Worm (Caenorhabditis elegans) whole organism, L3 larva: ENCODE measurements around the gene hsp-90.

ENCODE experiments used
- R02D3.7 ChIP-seq: fragments of 150-350 bp; optimal IDR thresholded peaks from 2 replicates; lab custom pipeline; 2014; ENCODE audit warnings: missing biosample characterization, missing genetic modification characterization
- ZK546.5 ChIP-seq: sonication (generic microtip); optimal IDR thresholded peaks from 2 replicates; lab custom pipeline; 2017; ENCODE audit warnings: missing biosample characterization, missing genetic modification characterization
- ceh-16 ChIP-seq: sonication (generic microtip); optimal IDR thresholded peaks from 2 replicates; lab custom pipeline; 2017; ENCODE audit warnings: missing biosample characterization, missing genetic modification characterization
- daf-12 ChIP-seq: fragments of 150-350 bp; optimal IDR thresholded peaks from 2 replicates; lab custom pipeline; 2014; ENCODE audit warnings: missing biosample characterization, missing genetic modification reagents, missing genetic modification characterization
- elt-3 ChIP-seq, 3 experiments: fragments of 150-350 bp in 1 of 3; sonication (generic microtip) in 2 of 3; optimal IDR thresholded peaks; 2 replicates in 2 of 3; 4 replicates in 1 of 3; lab custom pipeline; 2014 to 2017; ENCODE audit warnings: missing biosample characterization in 3 of 3, missing genetic modification characterization in 3 of 3
- hmg-11 ChIP-seq: sonication (generic microtip); optimal IDR thresholded peaks from 2 replicates; lab custom pipeline; 2016; ENCODE audit warnings: missing genetic modification characterization, missing compliant biosample characterization
- lin-15B ChIP-seq: fragments of 150-350 bp; optimal IDR thresholded peaks from 2 replicates; lab custom pipeline; 2014; ENCODE audit warnings: missing biosample characterization, missing genetic modification characterization
- lin-39 ChIP-seq: fragments of 150-350 bp; optimal IDR thresholded peaks from 2 replicates; lab custom pipeline; 2018; ENCODE audit warnings: missing biosample characterization, missing genetic modification reagents, missing genetic modification characterization
- lsy-12 ChIP-seq: sonication (generic microtip); optimal IDR thresholded peaks from 2 replicates; lab custom pipeline; 2016; ENCODE audit warnings: mild to moderate bottlenecking, missing genetic modification characterization, missing compliant biosample characterization
- nhr-23 ChIP-seq: fragments of 150-350 bp; optimal IDR thresholded peaks from 2 replicates; lab custom pipeline; 2014; ENCODE audit warnings: missing biosample characterization, missing genetic modification reagents, missing genetic modification characterization
- pha-4 ChIP-seq: fragments of 150-350 bp; optimal IDR thresholded peaks from 2 replicates; lab custom pipeline; 2014; ENCODE audit warnings: missing biosample characterization, missing genetic modification reagents, missing genetic modification characterization
- pqm-1 ChIP-seq: fragments of 150-350 bp; optimal IDR thresholded peaks from 2 replicates; lab custom pipeline; 2017; ENCODE audit warnings: missing biosample characterization, missing genetic modification characterization, inconsistent platforms
- snpc-4 ChIP-seq: fragments of 150-350 bp; optimal IDR thresholded peaks from 2 replicates; lab custom pipeline; 2014; ENCODE audit warnings: missing biosample characterization, missing genetic modification characterization
- tbx-2 ChIP-seq: sonication (generic microtip); optimal IDR thresholded peaks from 2 replicates; lab custom pipeline; 2016; ENCODE audit warnings: mild to moderate bottlenecking, missing genetic modification characterization, missing compliant biosample characterization
- unc-62 ChIP-seq: fragments of 150-350 bp; sonication (generic microtip); optimal IDR thresholded peaks from 4 replicates; lab custom pipeline; 2014; ENCODE audit warnings: missing biosample characterization, missing genetic modification reagents, missing genetic modification characterization
- ztf-11 ChIP-seq: fragments of 150-350 bp; optimal IDR thresholded peaks from 2 replicates; lab custom pipeline; 2014; ENCODE audit warnings: missing biosample characterization, missing genetic modification characterization
- ztf-4 ChIP-seq: fragments of 150-350 bp; optimal IDR thresholded peaks from 2 replicates; lab custom pipeline; 2014; ENCODE audit warnings: missing biosample characterization, missing genetic modification characterization

The hsp-90 gene

DNA sequence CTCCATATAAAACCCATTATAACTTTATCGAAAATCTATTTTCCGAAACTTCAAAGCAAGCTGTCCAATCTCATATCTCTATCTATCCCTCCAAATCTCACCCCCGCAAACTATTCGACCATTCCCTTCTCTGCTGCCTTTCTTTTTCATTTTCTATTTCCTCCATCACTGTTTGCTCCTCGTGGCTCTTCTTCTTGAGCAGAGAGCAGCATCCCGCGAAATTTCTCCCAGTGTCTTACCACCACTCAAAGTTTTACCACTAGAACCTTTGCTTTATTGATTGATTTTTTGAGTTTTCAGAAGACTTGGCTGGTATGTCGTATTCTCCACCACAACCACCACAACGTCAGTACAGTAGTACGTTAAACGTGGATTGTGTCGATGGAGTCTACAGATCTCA is 44.6 kb downstream of the hsp-90 start, which contains the start of gene oig-3:
oig-3 (plus strand) TSS at position 301 of the 400 bp plus-strand sequence.
- no peak for TF ChIP-seq tbx-2
- TF ChIP-seq hmg-11, result no peak
- TF ChIP-seq elt-3 (tag; optimal IDR thresholded peaks at IDR 0.05; lab: Kevin White, UChicago), result no peak
- no peak for TF ChIP-seq pha-4 (tag; lab: Kevin White, UChicago)
- no peak for TF ChIP-seq ZK546.5 (tag; lab: Kevin White, UChicago)
- no peak for TF ChIP-seq pqm-1 (tag; lab: Kevin White, UChicago)
- no peak for TF ChIP-seq nhr-23 (tag; lab: Kevin White, UChicago)
- TF ChIP-seq lin-39 (tag; lab: Kevin White, UChicago), result no peak
- TF ChIP-seq ztf-11, result no peak
- TF ChIP-seq ceh-16 (tag; lab: Kevin White, UChicago), result no peak

DNA sequence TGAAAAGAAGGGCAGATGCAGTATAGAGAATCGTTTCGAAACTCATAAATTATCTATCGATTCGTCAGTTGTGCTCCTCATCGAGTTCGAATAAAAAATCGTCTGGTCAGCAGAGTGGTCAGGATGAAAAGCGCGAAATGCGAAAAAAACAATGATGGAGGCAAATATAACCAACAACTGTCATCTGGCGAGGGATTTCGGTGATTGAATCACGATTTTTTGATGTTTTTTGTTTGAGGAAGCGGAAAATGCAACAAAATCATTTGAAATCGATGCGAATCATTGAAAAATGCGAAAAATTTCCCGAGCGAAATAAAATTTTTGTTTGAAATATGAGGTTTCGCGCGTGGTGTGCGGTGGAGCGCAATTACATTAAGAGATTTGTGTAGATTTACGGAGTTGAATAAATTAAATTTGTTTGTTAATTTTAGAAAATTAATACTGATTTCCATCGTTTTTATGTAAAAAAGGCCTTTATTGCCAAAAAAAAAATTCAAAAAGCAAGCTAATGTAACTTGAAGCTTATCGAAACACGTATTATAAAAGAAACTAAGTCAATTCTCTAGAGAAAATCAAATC is 49.6 kb downstream of the hsp-90 start, which contains the start of gene unc-61:
unc-61 (minus strand) TSS at position 51 of the 579 bp plus-strand sequence.
- TF ChIP-seq ztf-11, result no peak
- no peak for TF ChIP-seq lsy-12 (tag; lab: Kevin White, UChicago)
- TF ChIP-seq pha-4 (tag; lab: Kevin White, UChicago), result peak; percentile 35
- no peak for TF ChIP-seq unc-62
- TF ChIP-seq lin-15B (tag; lab: Kevin White, UChicago), result peak; percentile 74
- TF ChIP-seq lin-39 (tag; lab: Kevin White, UChicago), result peak; percentile 1
- no peak for TF ChIP-seq snpc-4 (tag; lab: Kevin White, UChicago)
- TF ChIP-seq R02D3.7 (tag; lab: Kevin White, UChicago), result peak; percentile 82

DNA sequence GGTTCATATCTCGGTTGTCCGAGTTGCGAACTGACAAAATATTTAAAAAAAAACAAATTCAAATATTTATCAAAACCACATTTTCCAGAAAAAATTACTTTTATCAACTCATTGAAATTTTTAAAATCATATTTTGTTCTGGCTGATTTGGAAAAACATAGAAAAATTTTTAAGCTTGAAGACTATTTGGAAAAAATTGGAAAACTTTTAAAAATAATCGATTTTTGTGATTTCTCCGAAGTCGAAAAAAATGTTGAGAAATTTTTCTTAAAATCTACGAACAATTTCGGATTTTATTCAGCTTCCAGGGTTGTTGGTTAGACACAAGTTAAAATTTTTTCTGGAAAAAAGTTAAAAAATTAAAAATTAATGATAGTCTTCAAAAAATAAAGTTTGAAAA is 52.1 kb downstream of the hsp-90 start, which contains the start of gene Y50E8A.5:
Y50E8A.5 (minus strand) TSS at position 101 of the 400 bp plus-strand sequence.
- no peak for TF ChIP-seq daf-12
- TF ChIP-seq ztf-4 (tag; lab: Kevin White, UChicago), result no peak
